Worm (Caenorhabditis elegans) whole organism, L2 larva: ENCODE results near the gene C06A1.3.

Experiments used
- R02D3.7 ChIP-seq: fragments of 150-350 bp; optimal IDR thresholded peaks from 2 replicates; lab custom pipeline; 2014; ENCODE audit warnings: missing biosample characterization, missing genetic modification characterization
- egl-27 ChIP-seq: sonication (generic microtip); optimal IDR thresholded peaks from 3 replicates; lab custom pipeline; 2017; ENCODE audit warnings: missing biosample characterization, missing genetic modification reagents, missing genetic modification characterization
- lin-13 ChIP-seq: fragments of 150-350 bp; optimal IDR thresholded peaks from 2 replicates; lab custom pipeline; 2014; ENCODE audit warnings: missing biosample characterization, missing genetic modification reagents, missing genetic modification characterization
- lin-39 ChIP-seq: fragments of 150-350 bp; optimal IDR thresholded peaks from 2 replicates; lab custom pipeline; 2014; ENCODE audit warnings: missing biosample characterization, missing genetic modification reagents, missing genetic modification characterization
- nhr-23 ChIP-seq: fragments of 150-350 bp; optimal IDR thresholded peaks from 2 replicates; lab custom pipeline; 2014; ENCODE audit warnings: missing biosample characterization, missing genetic modification reagents, missing genetic modification characterization
- ztf-11 ChIP-seq: sonication (generic microtip); optimal IDR thresholded peaks from 2 replicates; lab custom pipeline; 2017; ENCODE audit warnings: missing biosample characterization, missing genetic modification characterization

DNA sequence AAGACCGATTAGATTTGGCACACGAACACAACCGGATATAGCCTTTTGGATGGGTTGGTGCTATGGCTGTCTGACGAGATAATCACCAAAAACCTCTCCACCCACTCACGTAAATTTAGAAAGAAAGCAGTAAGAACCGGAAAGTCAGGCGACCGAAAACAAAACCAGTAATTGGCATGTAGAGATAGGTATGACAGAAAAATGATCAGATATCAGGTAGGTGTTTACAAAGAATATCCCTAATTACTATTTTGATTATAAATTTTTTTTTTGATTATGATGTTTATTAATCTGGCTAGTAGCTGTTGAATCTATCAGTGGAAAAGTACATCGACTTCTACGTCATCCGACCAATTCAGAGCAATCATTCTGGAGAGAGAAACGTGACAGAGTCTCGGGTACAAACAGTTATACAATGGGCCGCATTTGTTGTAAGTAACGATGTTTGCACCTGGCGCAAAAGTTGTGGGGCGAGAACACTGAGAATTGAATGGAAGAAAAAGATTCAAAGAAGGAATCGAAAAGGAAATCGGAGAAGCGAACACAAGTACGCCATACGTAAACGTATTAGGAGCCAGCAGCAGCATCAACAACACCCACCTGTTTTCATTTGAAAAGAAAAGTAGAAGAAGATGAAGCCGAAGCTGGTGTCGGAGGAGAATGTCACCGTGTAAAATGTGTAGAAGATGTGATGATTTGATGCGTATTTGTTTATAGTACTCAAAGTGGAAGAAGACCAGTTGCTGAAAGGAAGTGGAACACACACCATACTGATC lies 21.0 kb upstream of the C06A1.3 start:
- TF ChIP-seq R02D3.7 (tag; lab: Kevin White, UChicago) (no peak), egl-27 (no peak), ztf-11 (tag; lab: Kevin White, UChicago) (no peak), lin-39 (tag; lab: Kevin White, UChicago) (no peak), nhr-23 (no peak), lin-13 (GFP tag; lab: Kevin White, UChicago) (no peak)
